Fruit fly (Drosophila melanogaster): ENCODE results near the gene CG14377.

The CG14377 gene

DNA sequence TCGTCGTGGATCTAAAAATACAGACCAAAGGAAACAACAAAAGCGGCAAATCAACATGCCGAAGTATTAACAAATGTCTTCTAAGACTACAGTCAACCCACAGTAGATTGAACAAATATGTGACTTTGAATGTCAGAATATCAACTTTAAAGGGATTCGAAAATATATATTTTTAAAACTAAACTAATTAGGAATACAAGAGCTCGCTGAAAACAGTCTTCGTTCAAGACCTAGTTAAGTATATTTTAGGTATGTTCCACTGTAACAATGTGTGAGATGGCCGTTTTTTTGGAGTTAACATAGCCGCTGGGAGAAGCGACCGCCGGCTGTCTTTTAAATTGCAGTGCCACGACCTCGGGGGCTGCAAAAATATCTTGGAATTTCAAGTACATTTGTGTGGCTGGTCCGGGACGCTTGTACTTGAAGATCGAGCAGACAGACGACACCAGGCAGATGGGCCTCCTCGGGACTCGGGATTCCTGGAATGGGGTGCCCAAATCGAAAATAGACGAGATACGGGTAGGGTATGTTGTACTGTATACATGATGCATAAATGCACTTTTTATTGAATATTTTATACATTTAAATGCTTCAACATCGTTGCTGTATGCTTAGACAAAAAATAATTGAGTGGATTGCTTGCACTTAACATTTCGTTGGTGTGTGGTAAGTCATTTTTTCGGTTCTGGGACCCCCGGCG is 30.9 kb downstream of the CG14377 start (continued):
- no peak for TF ChIP-seq gro (GFP tag; optimal IDR thresholded peaks at IDR 0.05)
- peak; percentile 67 for TF ChIP-seq nau (GFP tag; optimal IDR thresholded peaks at IDR 0.05)
- TF ChIP-seq zfh2 (GFP tag; optimal IDR thresholded peaks at IDR 0.05), result peak; percentile 23
- no peak for TF ChIP-seq yki (optimal IDR thresholded peaks at IDR 0.05)
- peak; percentile 51 for TF ChIP-seq CG2120 (GFP tag; optimal IDR thresholded peaks at IDR 0.05)
- TF ChIP-seq CG7556 (GFP tag; optimal IDR thresholded peaks at IDR 0.05), result peak; percentile 66
- no peak for TF ChIP-seq CG17912 (GFP tag; optimal IDR thresholded peaks at IDR 0.05)
- TF ChIP-seq CG7745 (tag; optimal IDR thresholded peaks at IDR 0.05), result no peak
- TF ChIP-seq oc (tag; optimal IDR thresholded peaks at IDR 0.05), result peak; percentile 30
- TF ChIP-seq hth (optimal IDR thresholded peaks at IDR 0.05), result no peak
- peak; percentile 42; the same call in 1 of the 2 replicates for TF ChIP-seq sob (GFP tag; IDR thresholded peaks at IDR 0.05)
- peak; percentile 62 for TF ChIP-seq CG8359 (GFP tag; optimal IDR thresholded peaks at IDR 0.05; ENCODE audit: borderline replicate concordance)
- TF ChIP-seq CG17568 (GFP tag; optimal IDR thresholded peaks at IDR 0.05), result peak; percentile 33
- peak; percentile 66 for TF ChIP-seq CG6813 (GFP tag; optimal IDR thresholded peaks at IDR 0.05)
- TF ChIP-seq ash1 (GFP tag; optimal IDR thresholded peaks at IDR 0.05), result no peak
- TF ChIP-seq az2 (GFP tag; optimal IDR thresholded peaks at IDR 0.05), result peak; percentile 69
- TF ChIP-seq Kr (GFP tag; optimal IDR thresholded peaks at IDR 0.05), result no peak
- TF ChIP-seq gcm (GFP tag; optimal IDR thresholded peaks at IDR 0.05), result peak; percentile 53
- TF ChIP-seq en (GFP tag; optimal IDR thresholded peaks at IDR 0.05), result peak; percentile 48
- no peak for TF ChIP-seq CG9215 (GFP tag; IDR thresholded peaks at IDR 0.05)
- TF ChIP-seq Abd-B (GFP tag; optimal IDR thresholded peaks at IDR 0.05), result peak; percentile 52
- TF ChIP-seq Atf6 (GFP tag; IDR thresholded peaks at IDR 0.05), result peak; percentile 32; the same call in 1 of the 2 replicates
- peak; percentile 71 for TF ChIP-seq ind (GFP tag; optimal IDR thresholded peaks at IDR 0.05)
- TF ChIP-seq CG14014 (GFP tag; IDR thresholded peaks at IDR 0.05), result peak; percentile 62
- no peak for TF ChIP-seq kay (GFP tag; optimal IDR thresholded peaks at IDR 0.05)
- no peak for TF ChIP-seq D (optimal IDR thresholded peaks at IDR 0.05)
- TF ChIP-seq D (GFP tag; optimal IDR thresholded peaks at IDR 0.05), result peak; percentile 75
- peak; percentile 79 for TF ChIP-seq CG17359 (tag; optimal IDR thresholded peaks at IDR 0.05)
- no peak for TF ChIP-seq MESR4 (GFP tag; optimal IDR thresholded peaks at IDR 0.05)
- no peak for TF ChIP-seq disco-r (GFP tag; optimal IDR thresholded peaks at IDR 0.05)
- TF ChIP-seq odd (GFP tag; optimal IDR thresholded peaks at IDR 0.05), result peak; percentile 56
- no peak for TF ChIP-seq Trl (optimal IDR thresholded peaks at IDR 0.05)
- peak; percentile 19 for TF ChIP-seq Trl (GFP tag; optimal IDR thresholded peaks at IDR 0.05)
- peak; percentile 52 for TF ChIP-seq pum (GFP tag; optimal IDR thresholded peaks at IDR 0.05)
- no peak for TF ChIP-seq Vsx1 (GFP tag; optimal IDR thresholded peaks at IDR 0.05)
- no peak for TF ChIP-seq CG14965 (GFP tag; optimal IDR thresholded peaks at IDR 0.05; ENCODE audit: borderline replicate concordance)
- TF ChIP-seq E2f1 (GFP tag; IDR thresholded peaks at IDR 0.05), result peak; percentile 60; the same call in 1 of the 2 replicates
- peak; percentile 62 for TF ChIP-seq CG18599 (GFP tag; optimal IDR thresholded peaks at IDR 0.05)
- TF ChIP-seq CG10147 (GFP tag; optimal IDR thresholded peaks at IDR 0.05), result peak; percentile 37
- peak; percentile 47 for TF ChIP-seq ac (GFP tag; optimal IDR thresholded peaks at IDR 0.05)
- peak; percentile 74 for TF ChIP-seq Ptx1 (GFP tag; IDR thresholded peaks at IDR 0.05)
- peak; percentile 69 for TF ChIP-seq dmrt11E (tag; optimal IDR thresholded peaks at IDR 0.05)
- peak; percentile 71 for TF ChIP-seq slbo (GFP tag; IDR thresholded peaks at IDR 0.05)
- no peak for TF ChIP-seq hb (GFP tag; IDR thresholded peaks at IDR 0.05; ENCODE audit: partially characterized antibody)
- TF ChIP-seq HLH54F (GFP tag; optimal IDR thresholded peaks at IDR 0.05), result peak; percentile 55
- TF ChIP-seq CoRest (tag; optimal IDR thresholded peaks at IDR 0.05), result peak; percentile 66
- 0 out of 3 replicates have a peak, but pooled peaks have one; percentile 31 for TF ChIP-seq CG2199 (GFP tag; IDR thresholded peaks at IDR 0.05)
- peak; percentile 59 for TF ChIP-seq CG9727 (GFP tag; optimal IDR thresholded peaks at IDR 0.05)
- TF ChIP-seq sug (tag; optimal IDR thresholded peaks at IDR 0.05), result no peak
- 0 out of 2 replicates have a peak, but pooled peaks have one; percentile 15 for TF ChIP-seq CG11085 (GFP tag; IDR thresholded peaks at IDR 0.05)
